Worm (Caenorhabditis elegans) whole organism, early embryonic: ENCODE results near the gene T13H5.8.

Experiments used
- B0310.2 ChIP-seq: sonication (generic microtip); optimal IDR thresholded peaks from 2 replicates; lab custom pipeline; 2016; ENCODE audit warnings: mild to moderate bottlenecking, missing genetic modification characterization, missing compliant biosample characterization
- F13C5.2 ChIP-seq: sonication (generic microtip); optimal IDR thresholded peaks from 2 replicates; lab custom pipeline; 2017; ENCODE audit warnings: mild to moderate bottlenecking, missing genetic modification characterization, inconsistent platforms, missing compliant biosample characterization
- aly-1 ChIP-seq: sonication (generic microtip); optimal IDR thresholded peaks from 2 replicates; lab custom pipeline; 2016; ENCODE audit warnings: missing genetic modification characterization, missing compliant biosample characterization
- ama-1 ChIP-seq: fragments of 150-350 bp; optimal IDR thresholded peaks from 2 replicates; lab custom pipeline; 2014
- ceh-13 ChIP-seq: fragments of 200-800 bp; sonication (Bioruptor generic); optimal IDR thresholded peaks from 2 replicates; lab custom pipeline; 2018; ENCODE audit warnings: mild to moderate bottlenecking, missing genetic modification characterization, missing compliant biosample characterization
- ceh-36 ChIP-seq: sonication (generic microtip); optimal IDR thresholded peaks from 2 replicates; lab custom pipeline; 2016; ENCODE audit warnings: missing genetic modification characterization, inconsistent platforms, missing compliant biosample characterization
- ets-7 ChIP-seq: sonication (generic microtip); optimal IDR thresholded peaks from 2 replicates; lab custom pipeline; 2016; ENCODE audit warnings: missing genotype, missing genetic modification characterization, missing compliant biosample characterization
- flt-1 ChIP-seq: fragments of 200-800 bp; sonication (Bioruptor generic); IDR thresholded peaks from 2 replicates; pipeline ENCODE4 v1.3.6; 2022; ENCODE audit warnings: missing genetic modification characterization, missing compliant biosample characterization
- hmbx-1 ChIP-seq: sonication (generic microtip); optimal IDR thresholded peaks from 2 replicates; lab custom pipeline; 2016; ENCODE audit warnings: mild to moderate bottlenecking, missing genetic modification characterization, missing compliant biosample characterization
- hmg-4 ChIP-seq: fragments of 200-800 bp; sonication (Bioruptor generic); optimal IDR thresholded peaks from 2 replicates; lab custom pipeline; 2018; ENCODE audit warnings: mild to moderate bottlenecking, missing genetic modification characterization, missing compliant biosample characterization
- hnd-1 ChIP-seq: sonication (generic microtip); optimal IDR thresholded peaks from 2 replicates; lab custom pipeline; 2016; ENCODE audit warnings: missing genetic modification characterization, missing compliant biosample characterization
- pes-1 ChIP-seq: fragments of 200-800 bp; sonication (Bioruptor generic); IDR thresholded peaks from 2 replicates; pipeline ENCODE4 v1.3.6; 2022; ENCODE audit warnings: missing genetic modification reagents, missing genetic modification characterization, missing compliant biosample characterization
- scrt-1 ChIP-seq: fragments of 200-800 bp; sonication (Bioruptor generic); IDR thresholded peaks from 2 replicates; pipeline ENCODE4 v1.3.6; 2022; ENCODE audit warnings: missing genetic modification characterization, missing compliant biosample characterization
- sea-1 ChIP-seq: fragments of 200-800 bp; sonication (Bioruptor generic); conservative IDR thresholded peaks from 2 replicates; pipeline ENCODE4 v1.3.6; 2022; ENCODE audit warnings: missing genetic modification characterization, missing compliant biosample characterization
- tbx-11 ChIP-seq: fragments of 200-800 bp; sonication (Bioruptor generic); IDR thresholded peaks from 2 replicates; pipeline ENCODE4 v1.3.6; 2022; ENCODE audit warnings: missing genetic modification characterization, missing compliant biosample characterization
- tbx-37 ChIP-seq: fragments of 200-800 bp; sonication (Bioruptor generic); conservative IDR thresholded peaks from 2 replicates; pipeline ENCODE4 v1.3.6; 2022; ENCODE audit warnings: missing genetic modification reagents, missing genetic modification characterization, missing compliant biosample characterization
- tra-4 ChIP-seq: sonication (generic microtip); optimal IDR thresholded peaks from 2 replicates; lab custom pipeline; 2017; ENCODE audit warnings: missing genetic modification characterization, missing compliant biosample characterization

The T13H5.8 gene

ce11 chrII:8540412-8540811, 22.1 kb downstream of the T13H5.8 start, which contains the start of gene pqn-73:
Gene pqn-73 (plus strand): TSS chrII:8540712.
- TF ChIP-seq sea-1 (GFP tag; lab: Robert Waterston, UW) (no peak), tbx-37 (no peak), scrt-1 (GFP tag; lab: Robert Waterston, UW) (no peak), F13C5.2 (tag; lab: Kevin White, UChicago) (no peak), B0310.2 (no peak), ets-7 (tag; lab: Kevin White, UChicago) (no peak), tbx-11 (GFP tag; lab: Robert Waterston, UW) (no peak), ceh-13 (GFP tag; lab: Kevin White, UChicago) (no peak)

DNA sequence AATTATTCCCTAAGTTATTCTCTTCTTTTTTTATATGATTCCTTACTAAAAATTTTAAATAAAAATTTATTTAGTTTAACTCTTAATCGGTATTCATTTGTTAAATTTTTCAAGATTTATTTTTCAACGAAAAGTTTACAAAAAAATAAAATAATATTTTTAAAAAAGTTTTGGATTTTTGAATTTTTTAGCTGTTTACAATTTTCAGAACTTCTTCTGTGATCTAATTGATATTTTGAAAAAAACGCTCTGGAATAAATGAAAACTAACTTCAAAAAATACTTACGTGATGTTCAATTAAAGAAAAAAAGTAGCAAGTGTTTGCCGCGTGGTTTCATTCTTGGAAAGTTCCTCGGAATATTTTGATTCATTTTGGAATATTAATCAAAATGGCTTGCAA, 27.0 kb downstream of the T13H5.8 start, which contains the start of gene decr-1.2:
Gene decr-1.2, plus strand, starts transcription at position 301 of the 400 bp plus-strand sequence.
- no peak for TF ChIP-seq tbx-11 (GFP tag; lab: Robert Waterston, UW)
- TF ChIP-seq aly-1 (tag; lab: Kevin White, UChicago): no peak
- no peak for TF ChIP-seq ceh-36
- no peak for TF ChIP-seq ceh-13 (GFP tag; lab: Kevin White, UChicago)
- TF ChIP-seq tra-4 (tag; lab: Kevin White, UChicago): no peak
- no peak for TF ChIP-seq ets-7 (tag; lab: Kevin White, UChicago)
- no peak for TF ChIP-seq scrt-1 (GFP tag; lab: Robert Waterston, UW)

ce11 chrII:8546975-8547374, 28.7 kb downstream of the T13H5.8 start:
- TF ChIP-seq tbx-11 (GFP tag; lab: Robert Waterston, UW): peak; percentile 91
- peak; percentile 82 for TF ChIP-seq tbx-37
- peak; percentile 90 for TF ChIP-seq ceh-36
- peak; percentile 85 for TF ChIP-seq sea-1 (GFP tag; lab: Robert Waterston, UW)
- TF ChIP-seq F13C5.2 (tag; lab: Kevin White, UChicago): peak; percentile 86
- peak; percentile 76 for TF ChIP-seq ceh-13 (GFP tag; lab: Kevin White, UChicago)
- peak; percentile 74 for TF ChIP-seq ets-7 (tag; lab: Kevin White, UChicago)
- TF ChIP-seq scrt-1 (GFP tag; lab: Robert Waterston, UW): peak; percentile 92
- TF ChIP-seq ama-1: no peak
- peak; percentile 81 for TF ChIP-seq B0310.2
- TF ChIP-seq hnd-1: peak; percentile 74
- TF ChIP-seq hmbx-1 (tag; lab: Kevin White, UChicago): peak; percentile 77
- peak; percentile 70 for TF ChIP-seq tra-4 (tag; lab: Kevin White, UChicago)
- peak; percentile 84 for TF ChIP-seq aly-1 (tag; lab: Kevin White, UChicago)
- peak; percentile 90 for TF ChIP-seq pes-1 (GFP tag; lab: Robert Waterston, UW)
- peak; percentile 93 for TF ChIP-seq hmg-4 (GFP tag; lab: Kevin White, UChicago)
- peak; percentile 92 for TF ChIP-seq flt-1 (GFP tag; lab: Robert Waterston, UW)

DNA sequence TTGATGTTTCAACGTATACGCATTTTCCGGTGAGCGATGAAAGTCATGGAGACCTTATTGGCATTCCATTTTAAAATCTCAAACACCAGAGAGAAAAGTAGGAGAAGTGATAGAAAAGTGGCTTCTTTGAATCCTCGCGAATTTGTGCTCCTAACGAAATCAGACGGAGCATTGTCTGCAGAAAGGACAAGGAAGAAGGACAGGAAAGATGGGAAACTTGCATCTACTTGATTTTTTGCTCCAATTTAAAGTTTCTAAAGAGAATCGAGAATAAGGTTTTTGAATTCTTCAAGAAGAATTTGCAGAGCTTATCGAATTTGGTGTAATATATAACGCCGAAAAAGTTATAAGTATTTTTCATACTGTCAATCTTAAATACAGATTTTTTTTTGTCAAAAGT, 32.8 kb downstream of the T13H5.8 start:
- TF ChIP-seq flt-1 (GFP tag; lab: Robert Waterston, UW) (no peak), ceh-36 (no peak), scrt-1 (GFP tag; lab: Robert Waterston, UW) (no peak), ets-7 (tag; lab: Kevin White, UChicago) (no peak), F13C5.2 (tag; lab: Kevin White, UChicago) (no peak), hmg-4 (GFP tag; lab: Kevin White, UChicago) (no peak), ama-1 (no peak)

DNA sequence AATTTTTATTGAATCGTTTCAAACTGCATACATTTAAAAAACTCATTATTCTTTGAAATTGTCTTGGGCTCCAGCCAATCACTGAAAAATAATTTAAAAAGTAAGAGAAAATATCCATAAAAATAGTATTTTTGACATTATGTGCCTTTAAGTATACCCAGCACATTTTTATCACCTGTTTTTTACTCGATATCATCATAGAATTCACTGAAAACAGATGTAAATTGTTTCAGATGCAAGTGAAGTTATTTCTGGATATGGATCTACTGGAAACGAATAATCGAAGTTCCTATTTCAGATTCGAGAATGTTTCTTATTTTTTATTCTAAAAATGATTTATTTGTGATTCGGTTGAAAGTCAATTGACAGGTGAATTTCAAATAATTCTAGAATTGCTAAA, 36.3 kb downstream of the T13H5.8 start:
- TF ChIP-seq ama-1 (no peak), sea-1 (GFP tag; lab: Robert Waterston, UW) (no peak), hnd-1 (no peak), aly-1 (tag; lab: Kevin White, UChicago) (no peak), ceh-13 (GFP tag; lab: Kevin White, UChicago) (no peak), B0310.2 (no peak), hmg-4 (GFP tag; lab: Kevin White, UChicago) (no peak), pes-1 (GFP tag; lab: Robert Waterston, UW) (no peak), tbx-11 (GFP tag; lab: Robert Waterston, UW) (no peak), flt-1 (GFP tag; lab: Robert Waterston, UW) (no peak), F13C5.2 (tag; lab: Kevin White, UChicago) (no peak), ets-7 (tag; lab: Kevin White, UChicago) (no peak), hmbx-1 (tag; lab: Kevin White, UChicago) (no peak), ceh-36 (no peak)

DNA sequence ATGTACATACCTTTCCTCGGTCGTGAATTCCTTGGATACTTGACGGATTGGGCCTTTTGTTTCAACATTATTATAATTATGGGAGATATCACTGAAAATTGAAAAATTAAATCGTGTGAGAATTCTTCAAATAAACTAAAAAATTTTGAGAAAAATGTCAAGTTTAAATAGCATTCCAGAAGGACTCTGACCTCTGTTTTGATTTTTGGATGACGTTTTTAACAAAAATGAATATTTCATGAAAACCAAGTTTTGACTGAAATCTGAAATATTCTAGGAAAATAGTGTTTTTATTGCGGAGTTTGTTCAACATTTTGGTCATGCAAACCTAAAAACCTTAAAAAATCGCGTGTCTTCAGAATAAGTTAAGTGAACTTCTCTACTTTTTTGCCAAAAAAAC, 37.9 kb downstream of the T13H5.8 start, which contains the start of gene glb-27:
Gene glb-27, minus strand, starts transcription at position 101 of the 400 bp plus-strand sequence.
- no peak for TF ChIP-seq sea-1 (GFP tag; lab: Robert Waterston, UW)
- no peak for TF ChIP-seq hmg-4 (GFP tag; lab: Kevin White, UChicago)
- TF ChIP-seq ets-7 (tag; lab: Kevin White, UChicago): no peak
- no peak for TF ChIP-seq tbx-37
- no peak for TF ChIP-seq tra-4 (tag; lab: Kevin White, UChicago)
- TF ChIP-seq B0310.2: no peak
- TF ChIP-seq ceh-13 (GFP tag; lab: Kevin White, UChicago): no peak
- TF ChIP-seq scrt-1 (GFP tag; lab: Robert Waterston, UW): no peak
- TF ChIP-seq hmbx-1 (tag; lab: Kevin White, UChicago): no peak
- TF ChIP-seq hnd-1: no peak

DNA sequence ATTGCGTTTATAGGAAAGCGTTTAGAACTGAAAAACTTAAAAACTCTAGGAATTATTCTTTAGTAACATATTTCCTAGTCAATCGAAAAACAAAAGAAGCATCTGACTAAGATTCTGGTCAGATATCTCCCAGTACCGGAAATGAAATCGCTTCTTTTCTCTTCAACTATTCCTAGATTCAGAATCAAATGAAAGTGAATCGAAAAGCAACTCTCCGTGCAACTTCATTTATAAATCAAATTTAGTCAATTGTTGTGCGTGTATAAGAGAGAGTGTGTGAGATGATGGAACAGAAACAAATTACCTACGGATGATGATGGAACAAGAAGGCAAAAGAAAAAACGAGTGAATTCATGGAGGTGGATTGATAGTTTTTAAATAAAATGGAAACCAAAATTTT, 40.9 kb downstream of the T13H5.8 start:
- TF ChIP-seq ceh-36 (no peak), hnd-1 (no peak), ets-7 (tag; lab: Kevin White, UChicago) (no peak), hmbx-1 (tag; lab: Kevin White, UChicago) (no peak), hmg-4 (GFP tag; lab: Kevin White, UChicago) (no peak), F13C5.2 (tag; lab: Kevin White, UChicago) (no peak), B0310.2 (no peak), tbx-11 (GFP tag; lab: Robert Waterston, UW) (no peak), pes-1 (GFP tag; lab: Robert Waterston, UW) (no peak), sea-1 (GFP tag; lab: Robert Waterston, UW) (no peak), tra-4 (tag; lab: Kevin White, UChicago) (no peak)
